Fruit fly (Drosophila melanogaster): ENCODE measurements around the gene BTBD9.

DNA sequence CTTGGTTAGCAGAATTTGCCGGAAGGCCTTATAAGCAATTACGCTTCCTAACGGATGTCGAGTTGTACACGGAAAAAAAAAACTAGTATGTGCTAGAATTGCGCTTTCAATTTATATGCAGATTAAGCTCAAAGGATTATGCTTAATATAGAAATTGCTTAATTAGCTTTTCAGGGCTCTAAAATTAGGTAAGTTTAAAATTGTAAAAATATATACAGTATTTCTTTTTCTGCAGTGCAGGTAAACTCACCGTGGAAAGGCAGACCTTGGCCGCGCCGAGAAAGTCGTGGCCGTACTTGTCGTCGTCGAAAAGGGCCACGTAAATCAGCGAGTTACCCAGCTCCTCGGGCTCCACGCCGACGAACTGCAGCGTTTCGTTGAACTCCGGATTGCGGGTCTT lies 17.7 kb upstream of the BTBD9 start:
- TF ChIP-seq psq (optimal IDR thresholded peaks at IDR 0.05) (no peak), usp (GFP tag; optimal IDR thresholded peaks at IDR 0.05) (no peak)

Data from whole organism.